Worm (Caenorhabditis elegans) whole organism, early embryonic: ENCODE results near the gene R08F11.4.

ENCODE experiments used
- B0310.2 ChIP-seq: sonication (generic microtip); optimal IDR thresholded peaks from 2 replicates; lab custom pipeline; 2016; ENCODE audit warnings: mild to moderate bottlenecking, missing genetic modification characterization, missing compliant biosample characterization
- F13C5.2 ChIP-seq: sonication (generic microtip); optimal IDR thresholded peaks from 2 replicates; lab custom pipeline; 2017; ENCODE audit warnings: mild to moderate bottlenecking, missing genetic modification characterization, inconsistent platforms, missing compliant biosample characterization
- aly-1 ChIP-seq: sonication (generic microtip); optimal IDR thresholded peaks from 2 replicates; lab custom pipeline; 2016; ENCODE audit warnings: missing genetic modification characterization, missing compliant biosample characterization
- ama-1 ChIP-seq: fragments of 150-350 bp; optimal IDR thresholded peaks from 2 replicates; lab custom pipeline; 2014
- ceh-13 ChIP-seq: fragments of 200-800 bp; sonication (Bioruptor generic); optimal IDR thresholded peaks from 2 replicates; lab custom pipeline; 2018; ENCODE audit warnings: mild to moderate bottlenecking, missing genetic modification characterization, missing compliant biosample characterization
- ceh-36 ChIP-seq: sonication (generic microtip); optimal IDR thresholded peaks from 2 replicates; lab custom pipeline; 2016; ENCODE audit warnings: missing genetic modification characterization, inconsistent platforms, missing compliant biosample characterization
- ets-7 ChIP-seq: sonication (generic microtip); optimal IDR thresholded peaks from 2 replicates; lab custom pipeline; 2016; ENCODE audit warnings: missing genotype, missing genetic modification characterization, missing compliant biosample characterization
- flt-1 ChIP-seq: fragments of 200-800 bp; sonication (Bioruptor generic); IDR thresholded peaks from 2 replicates; pipeline ENCODE4 v1.3.6; 2022; ENCODE audit warnings: missing genetic modification characterization, missing compliant biosample characterization
- hmbx-1 ChIP-seq: sonication (generic microtip); optimal IDR thresholded peaks from 2 replicates; lab custom pipeline; 2016; ENCODE audit warnings: mild to moderate bottlenecking, missing genetic modification characterization, missing compliant biosample characterization
- pes-1 ChIP-seq: fragments of 200-800 bp; sonication (Bioruptor generic); IDR thresholded peaks from 2 replicates; pipeline ENCODE4 v1.3.6; 2022; ENCODE audit warnings: missing genetic modification reagents, missing genetic modification characterization, missing compliant biosample characterization
- scrt-1 ChIP-seq: fragments of 200-800 bp; sonication (Bioruptor generic); IDR thresholded peaks from 2 replicates; pipeline ENCODE4 v1.3.6; 2022; ENCODE audit warnings: missing genetic modification characterization, missing compliant biosample characterization
- tbx-11 ChIP-seq: fragments of 200-800 bp; sonication (Bioruptor generic); IDR thresholded peaks from 2 replicates; pipeline ENCODE4 v1.3.6; 2022; ENCODE audit warnings: missing genetic modification characterization, missing compliant biosample characterization
- tra-4 ChIP-seq: sonication (generic microtip); optimal IDR thresholded peaks from 2 replicates; lab custom pipeline; 2017; ENCODE audit warnings: missing genetic modification characterization, missing compliant biosample characterization

R08F11.4 gene

DNA sequence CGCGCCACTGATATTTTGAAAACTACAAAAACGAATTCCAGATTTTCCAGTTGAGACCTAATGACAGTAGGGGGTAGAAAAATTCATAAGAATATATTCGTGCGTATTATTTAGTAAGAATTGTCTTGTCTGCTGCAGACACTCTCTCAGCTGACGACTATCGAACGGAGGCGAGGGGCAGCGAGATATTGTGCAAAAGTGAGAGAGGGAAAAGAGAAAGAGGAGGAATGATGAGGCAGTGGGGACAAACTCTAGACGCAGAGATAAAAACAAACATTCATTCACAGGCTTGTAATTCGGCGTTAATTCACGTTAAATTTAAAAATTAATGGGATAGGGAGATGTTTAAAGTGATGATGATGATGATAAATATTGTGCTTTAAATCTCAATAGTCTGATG, 48.4 kb downstream of the R08F11.4 start, which contains the start of gene gid-7:
Gene gid-7 (minus strand): TSS at position 188 of the 400 bp plus-strand sequence.
- TF ChIP-seq aly-1 (tag; lab: Kevin White, UChicago) (no peak), tbx-11 (GFP tag; lab: Robert Waterston, UW) (no peak), scrt-1 (GFP tag; lab: Robert Waterston, UW) (no peak), ceh-13 (no peak), pes-1 (no peak), tra-4 (no peak), ets-7 (tag; lab: Kevin White, UChicago) (no peak), hmbx-1 (tag; lab: Kevin White, UChicago) (no peak), ceh-36 (tag; lab: Kevin White, UChicago) (no peak), B0310.2 (tag; lab: Kevin White, UChicago) (no peak), F13C5.2 (no peak), ama-1 (lab: Kevin White, UChicago) (no peak), flt-1 (GFP tag; lab: Robert Waterston, UW) (no peak)
